Fruit fly (Drosophila melanogaster): ENCODE data around the gene CIAPIN1.

Gene CIAPIN1

DNA sequence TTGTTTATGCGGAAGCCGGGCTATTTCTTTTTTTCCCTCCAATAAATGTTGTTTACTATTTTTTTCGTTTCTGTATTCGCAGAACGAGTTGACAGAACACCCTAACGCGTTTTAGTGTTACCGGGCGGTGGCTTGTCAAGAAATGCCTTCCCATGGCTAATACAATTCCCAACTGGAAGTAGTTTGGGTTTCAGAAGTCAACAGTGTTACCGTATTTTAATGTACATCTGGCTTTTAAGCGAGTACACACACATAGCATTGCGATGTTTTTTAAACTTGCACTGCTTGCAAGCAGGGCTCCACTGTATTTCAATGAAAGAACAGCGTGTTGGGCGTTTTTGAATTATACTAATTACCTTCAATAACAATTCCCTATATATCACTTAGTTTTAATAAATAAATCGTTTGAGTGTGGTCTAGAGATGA is 21.9 kb upstream of the CIAPIN1 start, which contains the start of gene TfIIS (continued):
- TF ChIP-seq kay (GFP tag; optimal IDR thresholded peaks at IDR 0.05): no peak
- no peak for TF ChIP-seq CG2875 (GFP tag; optimal IDR thresholded peaks at IDR 0.05)
- no peak for TF ChIP-seq oc (tag; optimal IDR thresholded peaks at IDR 0.05)
- no peak; the same call in 1 of the 2 replicates for TF ChIP-seq CG10321 (GFP tag; IDR thresholded peaks at IDR 0.05)
- peak; percentile 55 for TF ChIP-seq CoRest (tag; optimal IDR thresholded peaks at IDR 0.05)
- TF ChIP-seq CG14710 (tag; optimal IDR thresholded peaks at IDR 0.05): peak; percentile 57
- peak; percentile 88 for TF ChIP-seq Ets65A (GFP tag)
- peak; percentile 53 for TF ChIP-seq phol (tag; optimal IDR thresholded peaks at IDR 0.05)
- peak; percentile 74 for TF ChIP-seq Sin3A (optimal IDR thresholded peaks at IDR 0.05)
- peak; percentile 92 for TF ChIP-seq Elba2 (GFP tag; optimal IDR thresholded peaks at IDR 0.05)
- TF ChIP-seq CG10274 (GFP tag; optimal IDR thresholded peaks at IDR 0.05): no peak
- peak; percentile 50; the same call in 1 of the 2 replicates for TF ChIP-seq CG13287 (GFP tag; IDR thresholded peaks at IDR 0.05; ENCODE audit: partially characterized antibody)
- TF ChIP-seq Fer2 (tag; optimal IDR thresholded peaks at IDR 0.05): no peak
- peak; percentile 8 for TF ChIP-seq CG12744 (GFP tag; optimal IDR thresholded peaks at IDR 0.05)
- TF ChIP-seq CG6791 (GFP tag; IDR thresholded peaks at IDR 0.05; ENCODE audit: partially characterized antibody): peak; percentile 47; the same call in 2 of the 3 replicates

DNA sequence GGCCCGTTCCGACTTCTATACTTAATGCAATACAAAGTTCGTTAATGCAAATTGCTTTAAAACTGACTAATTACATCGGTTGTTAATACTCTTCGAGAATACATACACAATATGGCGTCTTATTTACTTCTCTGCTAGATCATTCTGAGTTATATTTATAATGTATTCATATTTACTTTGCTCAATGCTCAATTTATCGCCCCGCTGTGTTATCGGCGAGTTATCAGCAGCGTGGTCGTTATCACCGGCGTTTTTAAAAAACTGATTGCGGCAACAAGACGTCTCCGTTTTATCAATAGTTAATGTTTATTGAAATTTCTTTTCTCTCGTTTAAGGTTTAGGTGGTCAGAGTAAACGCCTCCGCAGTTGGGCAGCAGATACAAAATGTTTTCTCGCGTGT is 20.3 kb upstream of the CIAPIN1 start:
- TF ChIP-seq otp (GFP tag; IDR thresholded peaks at IDR 0.05) (no peak), exex (tag; optimal IDR thresholded peaks at IDR 0.05) (peak; percentile 55), Dref (GFP tag; IDR thresholded peaks at IDR 0.05) (0 out of 2 replicates have a peak, but pooled peaks have one; percentile 16), lilli (GFP tag; optimal IDR thresholded peaks at IDR 0.05) (no peak), CG34422 (GFP tag; IDR thresholded peaks at IDR 0.05) (peak; percentile 10; the same call in 1 of the 3 replicates), CG17186 (GFP tag; optimal IDR thresholded peaks at IDR 0.05) (no peak)

DNA sequence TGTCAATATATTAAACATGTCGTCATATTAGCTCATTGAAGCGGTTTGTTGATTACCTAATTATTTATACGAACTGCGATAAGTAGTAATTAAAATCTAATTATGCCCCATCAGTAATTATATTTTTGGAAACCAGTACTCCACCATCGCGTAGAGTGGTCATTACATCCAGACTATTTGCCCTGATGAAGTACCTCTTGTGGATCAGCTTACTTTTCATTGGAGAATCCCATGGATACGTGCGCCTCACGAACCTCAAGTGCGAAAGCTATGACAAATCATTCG is 19.4 kb upstream of the CIAPIN1 start, which contains the start of gene CG33679:
Gene CG33679, plus strand, starts transcription at position 186 of the 285 bp plus-strand sequence.
- TF ChIP-seq CG6854 (GFP tag; optimal IDR thresholded peaks at IDR 0.05) (no peak), sens (GFP tag) (peak; percentile 50), Ravus (GFP tag; IDR thresholded peaks at IDR 0.05) (no peak), pnt (GFP tag; optimal IDR thresholded peaks at IDR 0.05) (no peak), CG6791 (GFP tag; IDR thresholded peaks at IDR 0.05; ENCODE audit: partially characterized antibody) (no peak), CG13775 (GFP tag; optimal IDR thresholded peaks at IDR 0.05) (no peak), Abd-B (GFP tag; optimal IDR thresholded peaks at IDR 0.05) (no peak), stwl (tag; optimal IDR thresholded peaks at IDR 0.05) (peak; percentile 26), Pdp1 (GFP tag; optimal IDR thresholded peaks at IDR 0.05) (no peak), Doc2 (GFP tag; IDR thresholded peaks at IDR 0.05) (no peak), HLHmδ (GFP tag; optimal IDR thresholded peaks at IDR 0.05) (no peak), vfl (GFP tag; optimal IDR thresholded peaks at IDR 0.05) (no peak), onecut (GFP tag; IDR thresholded peaks at IDR 0.05) (no peak), az2 (GFP tag; optimal IDR thresholded peaks at IDR 0.05) (no peak), mam (GFP tag; optimal IDR thresholded peaks at IDR 0.05) (no peak), scrt (GFP tag; optimal IDR thresholded peaks at IDR 0.05) (no peak), dimm (GFP tag; IDR thresholded peaks at IDR 0.05) (no peak), peb (GFP tag; IDR thresholded peaks at IDR 0.05) (no peak), hth (optimal IDR thresholded peaks at IDR 0.05) (no peak), ewg (GFP tag; optimal IDR thresholded peaks at IDR 0.05) (no peak), gcm (GFP tag; optimal IDR thresholded peaks at IDR 0.05) (no peak), CG1647 (GFP tag; optimal IDR thresholded peaks at IDR 0.05) (no peak), CG9797 (GFP tag; optimal IDR thresholded peaks at IDR 0.05) (peak; percentile 38), CG6813 (GFP tag; optimal IDR thresholded peaks at IDR 0.05) (no peak), CG34224 (GFP tag; IDR thresholded peaks at IDR 0.05; ENCODE audit: partially characterized antibody) (no peak), CG2678 (tag; optimal IDR thresholded peaks at IDR 0.05) (no peak), Hmx (GFP tag; optimal IDR thresholded peaks at IDR 0.05) (no peak), Ets97D (GFP tag; optimal IDR thresholded peaks at IDR 0.05) (no peak), ken (GFP tag; IDR thresholded peaks at IDR 0.05) (no peak), Med (GFP tag) (peak; percentile 26)
